Worm (Caenorhabditis elegans) whole organism, L1 larva: ENCODE results near the gene Y73F8A.5.

Experiments
- ama-1 ChIP-seq: fragments of 150-350 bp; optimal IDR thresholded peaks from 2 replicates; lab custom pipeline; 2014
- ceh-82 ChIP-seq, 3 experiments: fragments of 150-350 bp in 1 of 3; sonication (generic microtip) in 2 of 3; optimal IDR thresholded peaks; 2 replicates each; lab custom pipeline; 2014 to 2017; ENCODE audit warnings: missing biosample characterization in 3 of 3, missing genetic modification characterization in 3 of 3
- egl-27 ChIP-seq, 2 experiments: fragments of 150-350 bp in 1 of 2; sonication (generic microtip); optimal IDR thresholded peaks; 3 replicates each; lab custom pipeline; 2017 to 2018; ENCODE audit warnings: missing biosample characterization in 2 of 2, missing genetic modification characterization in 2 of 2, missing genetic modification reagents in 2 of 2
- lin-13 ChIP-seq: fragments of 150-350 bp; optimal IDR thresholded peaks from 2 replicates; lab custom pipeline; 2014; ENCODE audit warnings: missing biosample characterization, missing genetic modification reagents, missing genetic modification characterization
- lir-3 ChIP-seq: sonication (generic microtip); optimal IDR thresholded peaks from 2 replicates; lab custom pipeline; 2016; ENCODE audit warnings: mild to moderate bottlenecking, missing genetic modification characterization, moderate library complexity, missing compliant biosample characterization; ENCODE audit not compliant: poor library complexity
- mef-2 ChIP-seq: fragments of 150-350 bp; optimal IDR thresholded peaks from 2 replicates; lab custom pipeline; 2014; ENCODE audit warnings: missing biosample characterization, missing genetic modification characterization
- nhr-76 ChIP-seq: sonication (generic microtip); optimal IDR thresholded peaks from 2 replicates; lab custom pipeline; 2017; ENCODE audit warnings: missing biosample characterization, missing genetic modification characterization
- sptf-1 ChIP-seq: fragments of 150-350 bp; optimal IDR thresholded peaks from 2 replicates; lab custom pipeline; 2014; ENCODE audit warnings: missing biosample characterization, missing genetic modification characterization
- unc-130 ChIP-seq: fragments of 150-350 bp; optimal IDR thresholded peaks from 2 replicates; lab custom pipeline; 2017; ENCODE audit warnings: missing biosample characterization, missing genetic modification characterization, inconsistent platforms
- ztf-4 ChIP-seq: fragments of 150-350 bp; optimal IDR thresholded peaks from 2 replicates; lab custom pipeline; 2014; ENCODE audit warnings: missing biosample characterization, missing genetic modification characterization

DNA sequence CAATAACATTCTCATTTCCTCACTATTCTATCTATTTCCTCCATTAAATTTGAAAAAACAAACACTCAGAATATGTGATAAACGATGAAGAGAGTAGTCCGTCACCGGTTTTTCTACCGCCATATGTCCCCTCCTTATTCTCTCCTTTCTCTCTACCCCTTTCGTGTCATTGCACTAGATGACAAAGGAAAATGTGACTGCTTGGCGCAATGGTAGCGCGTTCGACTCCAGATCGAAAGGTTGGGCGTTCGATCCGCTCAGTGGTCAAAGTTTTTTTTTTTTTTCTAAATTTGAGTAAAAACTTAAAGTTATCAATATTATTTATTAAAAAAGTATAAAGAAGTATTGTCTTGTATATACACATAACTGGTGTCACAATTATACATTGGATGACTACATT lies 29.8 kb downstream of the Y73F8A.5 start:
- TF ChIP-seq nhr-76 (no peak), lir-3 (no peak), ceh-82 (tag; optimal IDR thresholded peaks at IDR 0.05; lab: Kevin White, UChicago) (no peak), unc-130 (tag; lab: Kevin White, UChicago) (no peak), ama-1 (lab: Kevin White, UChicago) (no peak), egl-27 (tag; optimal IDR thresholded peaks at IDR 0.05; lab: Kevin White, UChicago) (no peak), ztf-4 (tag; lab: Kevin White, UChicago) (no peak), mef-2 (tag; lab: Kevin White, UChicago) (no peak), lin-13 (GFP tag; lab: Kevin White, UChicago) (no peak), sptf-1 (tag; lab: Kevin White, UChicago) (no peak)
